Fruit fly (Drosophila melanogaster): Measurements from ENCODE around the gene CG33783.

The CG33783 gene

dm6 chr3R:10087206-10087927 is 20.8 kb downstream of the CG33783 start (continued):
- TF ChIP-seq CG1024 (GFP tag; IDR thresholded peaks at IDR 0.05), result peak; percentile 56; the same call in 1 of the 2 replicates
- TF ChIP-seq ATbp (GFP tag; optimal IDR thresholded peaks at IDR 0.05), result peak; percentile 60
- TF ChIP-seq CG32532 (GFP tag; IDR thresholded peaks at IDR 0.05), result peak; percentile 81
- TF ChIP-seq dan (GFP tag; IDR thresholded peaks at IDR 0.05), result no peak
- peak; percentile 68 for TF ChIP-seq sd (tag; optimal IDR thresholded peaks at IDR 0.05)
- TF ChIP-seq cad (GFP tag; optimal IDR thresholded peaks at IDR 0.05), result no peak
- TF ChIP-seq CG17802 (tag; optimal IDR thresholded peaks at IDR 0.05), result no peak
- peak; percentile 78 for TF ChIP-seq al (GFP tag; IDR thresholded peaks at IDR 0.05)
- peak; percentile 73 for TF ChIP-seq phol (tag; optimal IDR thresholded peaks at IDR 0.05)
- peak; percentile 74 for TF ChIP-seq Xrp1 (GFP tag; IDR thresholded peaks at IDR 0.05)
- TF ChIP-seq CG18011 (GFP tag; optimal IDR thresholded peaks at IDR 0.05), result peak; percentile 60
- TF ChIP-seq chinmo (GFP tag; IDR thresholded peaks at IDR 0.05; ENCODE audit: partially characterized antibody), result peak; percentile 99
- TF ChIP-seq CG16813 (GFP tag; IDR thresholded peaks at IDR 0.05; ENCODE audit: partially characterized antibody), result no peak
- peak; percentile 64 for TF ChIP-seq Bteb2 (GFP tag; optimal IDR thresholded peaks at IDR 0.05)
- TF ChIP-seq CG9437 (GFP tag; optimal IDR thresholded peaks at IDR 0.05), result no peak
- TF ChIP-seq CG4617 (GFP tag; optimal IDR thresholded peaks at IDR 0.05; ENCODE audit: borderline replicate concordance), result peak; percentile 9
- TF ChIP-seq cwo (GFP tag; optimal IDR thresholded peaks at IDR 0.05), result peak; percentile 66
- no peak for TF ChIP-seq sima (GFP tag; optimal IDR thresholded peaks at IDR 0.05)
- peak; percentile 4 for TF ChIP-seq yki (optimal IDR thresholded peaks at IDR 0.05)
- TF ChIP-seq aop (GFP tag; IDR thresholded peaks at IDR 0.05), result 0 out of 2 replicates have a peak, but pooled peaks have one; percentile 18
- TF ChIP-seq CG9817 (tag; optimal IDR thresholded peaks at IDR 0.05), result peak; percentile 28
- TF ChIP-seq disco-r (GFP tag; optimal IDR thresholded peaks at IDR 0.05), result peak; percentile 39
- peak; percentile 46 for TF ChIP-seq CG30431 (GFP tag; optimal IDR thresholded peaks at IDR 0.05)
- TF ChIP-seq gsb-n (tag; optimal IDR thresholded peaks at IDR 0.05), result no peak
- TF ChIP-seq CG15601 (tag; optimal IDR thresholded peaks at IDR 0.05), result no peak
- no peak for TF ChIP-seq CG7928 (GFP tag; optimal IDR thresholded peaks at IDR 0.05)
- no peak for TF ChIP-seq bowl (GFP tag; IDR thresholded peaks at IDR 0.05)
- TF ChIP-seq sim (GFP tag; IDR thresholded peaks at IDR 0.05), result no peak
- no peak for TF ChIP-seq Kr (GFP tag; optimal IDR thresholded peaks at IDR 0.05)
- peak; percentile 76 for TF ChIP-seq seq (GFP tag; IDR thresholded peaks at IDR 0.05)
- TF ChIP-seq HLH3B (GFP tag; IDR thresholded peaks at IDR 0.05), result peak; percentile 69
- no peak for TF ChIP-seq CG15696 (tag; optimal IDR thresholded peaks at IDR 0.05)
- peak; percentile 73 for TF ChIP-seq CG2678 (tag; optimal IDR thresholded peaks at IDR 0.05)
- 0 out of 2 replicates have a peak, but pooled peaks have one; percentile 38 for TF ChIP-seq dati (GFP tag; IDR thresholded peaks at IDR 0.05)
- no peak for TF ChIP-seq tup (GFP tag; optimal IDR thresholded peaks at IDR 0.05)
- TF ChIP-seq CG31224 (GFP tag; IDR thresholded peaks at IDR 0.05), result peak; percentile 32; the same call in 1 of the 2 replicates
- peak; percentile 67 for TF ChIP-seq CG9609 (GFP tag; optimal IDR thresholded peaks at IDR 0.05)
- peak; percentile 45; the same call in 1 of the 2 replicates for TF ChIP-seq CG7372 (GFP tag; IDR thresholded peaks at IDR 0.05)
- TF ChIP-seq Abd-B (GFP tag; optimal IDR thresholded peaks at IDR 0.05), result peak; percentile 61
- TF ChIP-seq CG7271 (tag; optimal IDR thresholded peaks at IDR 0.05), result no peak
- peak; percentile 48 for TF ChIP-seq CG7556 (GFP tag; optimal IDR thresholded peaks at IDR 0.05)
- TF ChIP-seq Myb (GFP tag; optimal IDR thresholded peaks at IDR 0.05), result peak; percentile 57
- peak; percentile 40 for TF ChIP-seq cato (GFP tag; optimal IDR thresholded peaks at IDR 0.05; ENCODE audit: borderline replicate concordance)
- peak; percentile 78 for TF ChIP-seq CG6689 (GFP tag; IDR thresholded peaks at IDR 0.05)
- peak; percentile 72 for TF ChIP-seq CG30403 (GFP tag; optimal IDR thresholded peaks at IDR 0.05)
- TF ChIP-seq NfI (GFP tag; optimal IDR thresholded peaks at IDR 0.05), result peak; percentile 59
- TF ChIP-seq ap (GFP tag; IDR thresholded peaks at IDR 0.05), result peak; percentile 52; the same call in 1 of the 2 replicates
- no peak for TF ChIP-seq Stat92E (GFP tag; optimal IDR thresholded peaks at IDR 0.05)
- TF ChIP-seq Ssrp (tag; optimal IDR thresholded peaks at IDR 0.05), result peak; percentile 44
